Worm (Caenorhabditis elegans): ENCODE measurements around the gene ptr-24.

The ptr-24 gene

DNA sequence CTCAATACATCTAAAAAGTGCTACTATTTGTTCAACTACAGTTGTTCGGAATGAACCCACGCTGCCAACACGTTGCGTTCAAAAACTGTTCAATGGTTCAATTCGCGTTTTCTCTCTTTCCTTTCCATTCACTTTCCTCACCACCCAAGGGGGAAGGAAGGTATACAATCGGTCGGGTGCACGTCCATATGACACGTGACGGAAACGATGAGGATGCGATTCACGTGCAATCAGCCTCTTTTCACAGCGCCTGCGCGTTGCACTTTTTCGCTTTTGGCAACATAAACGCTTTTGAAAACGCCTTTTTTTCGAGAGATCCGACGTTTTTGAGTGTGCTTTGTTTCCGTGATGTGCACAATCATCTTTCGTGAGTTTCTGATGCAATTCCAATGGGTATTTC is 20.7 kb downstream of the ptr-24 start (continued):
- no peak for TF ChIP-seq lin-39 (tag; optimal IDR thresholded peaks at IDR 0.05)
- TF ChIP-seq nhr-25 (tag; optimal IDR thresholded peaks at IDR 0.05) = peak; percentile 96

DNA sequence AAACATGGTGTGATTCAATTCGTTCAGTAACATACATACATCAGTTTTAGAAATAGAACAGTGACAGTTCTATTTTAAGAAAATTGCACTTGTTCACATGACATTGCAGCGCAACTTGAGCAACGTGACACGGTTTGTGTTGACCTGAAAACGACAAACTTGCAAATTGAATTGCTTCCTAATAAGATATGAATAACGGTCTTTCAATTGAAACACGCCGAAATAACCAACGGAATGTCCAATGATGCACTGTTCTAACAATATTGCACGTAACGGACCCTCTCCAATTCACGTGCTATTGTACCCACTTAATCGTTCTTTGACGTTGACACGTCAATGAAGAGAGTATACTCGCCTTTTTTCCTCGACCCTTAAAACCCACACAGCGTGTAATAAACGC is 22.0 kb downstream of the ptr-24 start:
- TF ChIP-seq blmp-1 (tag; optimal IDR thresholded peaks at IDR 0.05; ENCODE audit: insufficient read depth) (peak; percentile 35), lsy-2 (tag; optimal IDR thresholded peaks at IDR 0.05) (peak in 1 of 2 experiments; percentile 15), lin-39 (tag; optimal IDR thresholded peaks at IDR 0.05) (no peak), ZK546.5 (tag; optimal IDR thresholded peaks at IDR 0.05) (no peak), mdl-1 (tag; optimal IDR thresholded peaks at IDR 0.05) (peak in 1 of 2 experiments; percentile 0), ztf-11 (tag; optimal IDR thresholded peaks at IDR 0.05) (no peak), nhr-77 (tag; optimal IDR thresholded peaks at IDR 0.05) (no peak), sma-9 (GFP tag; optimal IDR thresholded peaks at IDR 0.05) (peak; percentile 87), sma-9 (tag; optimal IDR thresholded peaks at IDR 0.05) (no peak), unc-62 (GFP tag; optimal IDR thresholded peaks at IDR 0.05) (no peak), crh-2 (tag; optimal IDR thresholded peaks at IDR 0.05) (peak; percentile 79), nhr-21 (tag; optimal IDR thresholded peaks at IDR 0.05) (peak; percentile 33), F13H6.1 (tag; optimal IDR thresholded peaks at IDR 0.05) (peak; percentile 0), nhr-6 (tag; optimal IDR thresholded peaks at IDR 0.05) (no peak), fos-1 (tag; optimal IDR thresholded peaks at IDR 0.05) (no peak), nhr-25 (tag; optimal IDR thresholded peaks at IDR 0.05) (peak; percentile 40), sma-3 (GFP tag; optimal IDR thresholded peaks at IDR 0.05) (peak; percentile 15), nhr-129 (tag; optimal IDR thresholded peaks at IDR 0.05) (peak; percentile 39)

- TF ChIP-seq fos-1 (tag; optimal IDR thresholded peaks at IDR 0.05) = peak; percentile 82
- no peak for TF ChIP-seq lin-13 (GFP tag; optimal IDR thresholded peaks at IDR 0.05)
- TF ChIP-seq sma-9 (GFP tag; optimal IDR thresholded peaks at IDR 0.05) = peak; percentile 96
- no peak for TF ChIP-seq sma-9 (tag; optimal IDR thresholded peaks at IDR 0.05)
- TF ChIP-seq nhr-129 (tag; optimal IDR thresholded peaks at IDR 0.05) = peak; percentile 29
- TF ChIP-seq unc-55 (GFP tag; optimal IDR thresholded peaks at IDR 0.05) = no peak
- no peak for TF ChIP-seq gmeb-1 (tag; optimal IDR thresholded peaks at IDR 0.05)
- TF ChIP-seq crh-2 (tag; optimal IDR thresholded peaks at IDR 0.05) = peak; percentile 54
- no peak for TF ChIP-seq sem-4 (tag; optimal IDR thresholded peaks at IDR 0.05)
- no peak for TF ChIP-seq lsy-2 (tag; optimal IDR thresholded peaks at IDR 0.05)
- TF ChIP-seq F13H6.1 (tag; optimal IDR thresholded peaks at IDR 0.05) = peak; percentile 33
- no peak for TF ChIP-seq ZK546.5 (tag; optimal IDR thresholded peaks at IDR 0.05)
- TF ChIP-seq ama-1 (optimal IDR thresholded peaks at IDR 0.05) = no peak
- TF ChIP-seq ceh-16 (tag; optimal IDR thresholded peaks at IDR 0.05) = no peak
- peak; percentile 38 for TF ChIP-seq sma-3 (GFP tag; optimal IDR thresholded peaks at IDR 0.05)
- TF ChIP-seq nhr-12 (tag; optimal IDR thresholded peaks at IDR 0.05) = no peak
- no peak for TF ChIP-seq unc-62 (GFP tag; optimal IDR thresholded peaks at IDR 0.05)
These were observed 22.8 kb downstream of the ptr-24 start for ce11 chrX:13360632-13361031.

ce11 chrX:13362486-13362885 is 24.7 kb downstream of the ptr-24 start, which contains the start of gene C49F8.15:
C49F8.15 (minus strand) TSS chrX:13362586.
- TF ChIP-seq nhr-25 (tag; optimal IDR thresholded peaks at IDR 0.05) (no peak), dmd-4 (tag; optimal IDR thresholded peaks at IDR 0.05) (no peak), lsy-2 (tag; optimal IDR thresholded peaks at IDR 0.05) (no peak), ZK546.5 (tag; optimal IDR thresholded peaks at IDR 0.05) (no peak), gmeb-1 (tag; optimal IDR thresholded peaks at IDR 0.05) (no peak), nhr-12 (tag; optimal IDR thresholded peaks at IDR 0.05) (no peak), aly-2 (tag; optimal IDR thresholded peaks at IDR 0.05) (no peak), nhr-77 (tag; optimal IDR thresholded peaks at IDR 0.05) (no peak), unc-39 (tag; optimal IDR thresholded peaks at IDR 0.05) (no peak), F13H6.1 (tag; optimal IDR thresholded peaks at IDR 0.05) (no peak), ceh-82 (tag; optimal IDR thresholded peaks at IDR 0.05) (no peak), ztf-1 (GFP tag; conservative IDR thresholded peaks at IDR 0.05) (no peak), lin-11 (tag; optimal IDR thresholded peaks at IDR 0.05) (no peak), skn-1 (tag; optimal IDR thresholded peaks at IDR 0.05) (no peak)

DNA sequence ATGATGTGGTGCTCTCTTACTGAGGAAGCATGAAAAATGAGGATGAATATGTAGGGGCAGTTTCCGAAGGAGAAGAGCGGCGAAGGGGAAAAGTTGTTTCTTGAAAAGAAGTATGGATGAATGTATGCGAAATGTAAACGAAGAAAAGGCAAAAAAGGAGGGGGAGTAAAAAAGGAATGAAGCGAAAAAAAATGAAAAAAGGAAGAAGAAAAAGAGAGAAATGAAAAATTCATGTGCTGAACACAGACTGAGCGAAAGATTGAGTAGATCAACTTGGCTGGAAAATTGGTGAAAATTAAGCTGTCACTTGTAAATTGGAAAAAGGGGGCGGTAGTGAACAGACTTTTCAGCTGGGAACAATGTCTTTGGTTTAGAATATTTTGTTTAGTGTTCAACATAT is 27.1 kb downstream of the ptr-24 start, which contains the start of gene C49F8.1:
TSS of gene C49F8.1 (minus strand) at position 101 of the 400 bp plus-strand sequence.
- TF ChIP-seq unc-55 (GFP tag; optimal IDR thresholded peaks at IDR 0.05) (peak; percentile 44), nhr-10 (tag; optimal IDR thresholded peaks at IDR 0.05) (no peak)
